Worm (Caenorhabditis elegans): ENCODE data around the gene hrpk-2.

- TF ChIP-seq nhr-12 (tag; optimal IDR thresholded peaks at IDR 0.05) (no peak), ZK546.5 (tag; optimal IDR thresholded peaks at IDR 0.05) (no peak), snpc-4 (tag; optimal IDR thresholded peaks at IDR 0.05) (no peak)
Measured at ce11 chrIII:7981938-7982337, 5.0 kb upstream of the hrpk-2 start.

Data from whole organism, L2 larva.